Fruit fly (Drosophila melanogaster) whole organism, embryonic: ENCODE data around the gene CG5938.

Experiments used
- BEAF-32 ChIP-seq: fragments of 200-800 bp; sonication (Bioruptor generic); optimal IDR thresholded peaks from 3 replicates; lab custom pipeline; 2017; ENCODE audit warnings: missing biosample characterization, missing genetic modification characterization, mild to moderate bottlenecking, moderate library complexity, missing genetic modification reagents
- Bdp1 ChIP-seq: fragments of 200-800 bp; sonication (Bioruptor generic); optimal IDR thresholded peaks from 3 replicates; lab custom pipeline; 2016; ENCODE audit warnings: missing biosample characterization, missing genetic modification characterization
- BtbVII ChIP-seq: fragments of 200-800 bp; sonication (Bioruptor generic); optimal IDR thresholded peaks from 3 replicates; lab custom pipeline; 2017; ENCODE audit warnings: missing biosample characterization, mild to moderate bottlenecking, missing genetic modification characterization
- CG10543 ChIP-seq: fragments of 200-800 bp; sonication (Bioruptor generic); optimal IDR thresholded peaks from 3 replicates; lab custom pipeline; 2017; ENCODE audit warnings: missing biosample characterization, mild to moderate bottlenecking, missing genetic modification characterization, moderate library complexity
- CG10979 ChIP-seq: fragments of 200-800 bp; sonication (Bioruptor generic); optimal IDR thresholded peaks from 2 replicates; lab custom pipeline; 2018; ENCODE audit warnings: missing biosample characterization, mild to moderate bottlenecking, missing genetic modification characterization, moderate library complexity
- CG11560 ChIP-seq: fragments of 200-800 bp; sonication (Bioruptor generic); IDR thresholded peaks from 3 replicates; pipeline ENCODE4 v1.3.6; 2022; ENCODE audit warnings: missing biosample characterization, missing genetic modification characterization
- CG13775 ChIP-seq: fragments of 200-800 bp; sonication (Bioruptor generic); optimal IDR thresholded peaks from 3 replicates; lab custom pipeline; 2017; ENCODE audit warnings: missing biosample characterization, mild to moderate bottlenecking, missing genetic modification characterization
- CG18764 ChIP-seq: fragments of 200-800 bp; sonication (Bioruptor generic); optimal IDR thresholded peaks from 3 replicates; lab custom pipeline; 2016; ENCODE audit warnings: missing biosample characterization, missing genetic modification characterization
- CG2120 ChIP-seq: fragments of 200-800 bp; sonication (Bioruptor generic); optimal IDR thresholded peaks from 3 replicates; lab custom pipeline; 2016; ENCODE audit warnings: missing biosample characterization, missing genetic modification characterization
- CG2889 ChIP-seq: fragments of 200-800 bp; sonication (Bioruptor generic); IDR thresholded peaks from 3 replicates; pipeline ENCODE4 v1.3.6; 2022; ENCODE audit warnings: missing biosample characterization, missing genetic modification characterization
- CG3065 ChIP-seq: fragments of 200-800 bp; sonication (Bioruptor generic); optimal IDR thresholded peaks from 2 replicates; lab custom pipeline; 2016; ENCODE audit warnings: missing biosample characterization, missing genetic modification characterization
- CG31224 ChIP-seq: fragments of 200-800 bp; sonication (Bioruptor generic); IDR thresholded peaks from 2 replicates; pipeline ENCODE4 v1.3.6; 2022; ENCODE audit warnings: missing biosample characterization, missing genetic modification characterization
- CG4820 ChIP-seq: fragments of 200-800 bp; sonication (Bioruptor generic); optimal IDR thresholded peaks from 3 replicates; lab custom pipeline; 2016; ENCODE audit warnings: missing biosample characterization, missing genetic modification characterization
- CG6272 ChIP-seq: fragments of 200-800 bp; sonication (Bioruptor generic); IDR thresholded peaks from 2 replicates; pipeline ENCODE4 v1.3.6; 2022; ENCODE audit warnings: missing biosample characterization, missing genetic modification characterization
- CG6854 ChIP-seq: fragments of 200-800 bp; sonication (Bioruptor generic); optimal IDR thresholded peaks from 3 replicates; lab custom pipeline; 2017; ENCODE audit warnings: missing biosample characterization, mild to moderate bottlenecking, missing genetic modification characterization
- CG7745 ChIP-seq: fragments of 200-800 bp; sonication (Bioruptor generic); optimal IDR thresholded peaks from 2 replicates; lab custom pipeline; 2018; ENCODE audit warnings: missing biosample characterization, mild to moderate bottlenecking, missing genetic modification characterization, moderate library complexity
- CG8478 ChIP-seq: fragments of >200 bp; optimal IDR thresholded peaks from 2 replicates; lab custom pipeline; 2018
- CG8944 ChIP-seq: fragments of 200-800 bp; sonication (Bioruptor generic); optimal IDR thresholded peaks from 3 replicates; lab custom pipeline; 2016; ENCODE audit warnings: missing biosample characterization, missing genetic modification characterization
- CG9817 ChIP-seq: fragments of 200-800 bp; sonication (Bioruptor generic); optimal IDR thresholded peaks from 2 replicates; lab custom pipeline; 2018; ENCODE audit warnings: missing biosample characterization, mild to moderate bottlenecking, missing genetic modification characterization, moderate library complexity
- Chrac-16 ChIP-seq: fragments of 200-800 bp; sonication (Bioruptor generic); optimal IDR thresholded peaks from 3 replicates; lab custom pipeline; 2016; ENCODE audit warnings: missing biosample characterization, missing genetic modification characterization
- D19B ChIP-seq: fragments of 200-800 bp; sonication (Bioruptor generic); optimal IDR thresholded peaks from 2 replicates; lab custom pipeline; 2017; ENCODE audit warnings: missing biosample characterization, mild to moderate bottlenecking, missing genetic modification characterization
- Dip2 ChIP-seq: fragments of 200-800 bp; sonication (Bioruptor generic); IDR thresholded peaks from 2 replicates; pipeline ENCODE4 v1.3.6; 2022; ENCODE audit warnings: missing biosample characterization, missing genetic modification characterization
- HHEX ChIP-seq: fragments of 200-800 bp; sonication (Bioruptor generic); optimal IDR thresholded peaks from 3 replicates; lab custom pipeline; 2017; ENCODE audit warnings: missing biosample characterization, mild to moderate bottlenecking, missing genetic modification characterization, missing genetic modification reagents
- HLH3B ChIP-seq: fragments of 200-800 bp; sonication (Bioruptor generic); IDR thresholded peaks from 2 replicates; pipeline ENCODE4 v1.3.6; 2022; ENCODE audit warnings: missing biosample characterization, missing genetic modification characterization
- HLHmδ ChIP-seq: fragments of 200-800 bp; sonication (Bioruptor generic); optimal IDR thresholded peaks from 2 replicates; lab custom pipeline; 2018; ENCODE audit warnings: missing biosample characterization, mild to moderate bottlenecking, missing genetic modification characterization, moderate library complexity
- Hey ChIP-seq: fragments of 200-800 bp; sonication (Bioruptor generic); optimal IDR thresholded peaks from 3 replicates; lab custom pipeline; 2018; ENCODE audit warnings: missing biosample characterization, mild to moderate bottlenecking, missing genetic modification characterization
- Hr39 ChIP-seq: fragments of >200 bp; optimal IDR thresholded peaks from 2 replicates; lab custom pipeline; 2017
- NC2β ChIP-seq: fragments of 200-800 bp; sonication (Bioruptor generic); optimal IDR thresholded peaks from 2 replicates; lab custom pipeline; 2016; ENCODE audit warnings: missing biosample characterization, missing genetic modification characterization
- Oaz ChIP-seq: fragments of 200-800 bp; sonication (Bioruptor generic); IDR thresholded peaks from 2 replicates; pipeline ENCODE4 v1.3.6; 2022; ENCODE audit warnings: missing biosample characterization, missing genetic modification characterization
- Ptx1 ChIP-seq: fragments of 200-800 bp; sonication (Bioruptor generic); IDR thresholded peaks from 2 replicates; pipeline ENCODE4 v1.3.6; 2022; ENCODE audit warnings: missing biosample characterization, missing genetic modification characterization
- Sry-β ChIP-seq: fragments of 200-800 bp; sonication (Bioruptor generic); optimal IDR thresholded peaks from 2 replicates; lab custom pipeline; 2018; ENCODE audit warnings: missing biosample characterization, mild to moderate bottlenecking, missing genetic modification characterization, moderate library complexity
- bbx ChIP-seq: fragments of 200-800 bp; sonication (Bioruptor generic); IDR thresholded peaks from 2 replicates; pipeline ENCODE4 v1.3.6; 2022; ENCODE audit warnings: missing biosample characterization, missing genetic modification characterization; ENCODE audit not compliant: partially characterized antibody
- bcd ChIP-seq: fragments of 200-800 bp; sonication (Bioruptor generic); optimal IDR thresholded peaks from 2 replicates; lab custom pipeline; 2017; ENCODE audit warnings: missing biosample characterization, mild to moderate bottlenecking, missing genetic modification characterization
- bowl ChIP-seq: fragments of 200-800 bp; sonication (Bioruptor generic); IDR thresholded peaks from 2 replicates; pipeline ENCODE4 v1.3.6; 2022; ENCODE audit warnings: missing biosample characterization, missing genetic modification characterization
- br ChIP-seq: fragments of >200 bp; optimal IDR thresholded peaks from 2 replicates; lab custom pipeline; 2017
- croc ChIP-seq: fragments of 200-800 bp; sonication (Bioruptor generic); conservative IDR thresholded peaks from 3 replicates; pipeline ENCODE4 v1.3.6; 2022; ENCODE audit warnings: missing biosample characterization, missing genetic modification characterization
- emc ChIP-seq: fragments of 200-800 bp; sonication (Bioruptor generic); optimal IDR thresholded peaks from 2 replicates; lab custom pipeline; 2016; ENCODE audit warnings: missing biosample characterization, missing genetic modification characterization
- en ChIP-seq: fragments of 200-800 bp; sonication (Bioruptor generic); optimal IDR thresholded peaks from 2 replicates; lab custom pipeline; 2016; ENCODE audit warnings: missing biosample characterization, missing genetic modification characterization
- fd3F ChIP-seq: fragments of 200-800 bp; sonication (Bioruptor generic); optimal IDR thresholded peaks from 2 replicates; lab custom pipeline; 2018; ENCODE audit warnings: missing biosample characterization, mild to moderate bottlenecking, missing genetic modification characterization, moderate library complexity
- fu2 ChIP-seq: fragments of 200-800 bp; sonication (Bioruptor generic); optimal IDR thresholded peaks from 2 replicates; lab custom pipeline; 2016; ENCODE audit warnings: missing biosample characterization, missing genetic modification characterization
- gcm ChIP-seq: fragments of 200-800 bp; sonication (Bioruptor generic); optimal IDR thresholded peaks from 2 replicates; lab custom pipeline; 2019; ENCODE audit warnings: missing biosample characterization, mild to moderate bottlenecking, missing genetic modification characterization, moderate library complexity
- ken ChIP-seq: fragments of 200-800 bp; sonication (Bioruptor generic); IDR thresholded peaks from 3 replicates; pipeline ENCODE4 v1.3.6; 2022; ENCODE audit warnings: missing biosample characterization, missing genetic modification characterization
- lmd ChIP-seq: fragments of 200-800 bp; sonication (Bioruptor generic); IDR thresholded peaks from 2 replicates; pipeline ENCODE4 v1.3.6; 2022; ENCODE audit warnings: missing biosample characterization, missing genetic modification characterization
- odd ChIP-seq: fragments of 200-800 bp; sonication (Bioruptor generic); optimal IDR thresholded peaks from 2 replicates; lab custom pipeline; 2017; ENCODE audit warnings: missing biosample characterization, mild to moderate bottlenecking, missing genetic modification characterization
- pho ChIP-seq: fragments of 200-800 bp; sonication (Bioruptor generic); optimal IDR thresholded peaks from 2 replicates; lab custom pipeline; 2016; ENCODE audit warnings: missing biosample characterization, missing genetic modification characterization
- pnt ChIP-seq: fragments of 200-800 bp; sonication (Bioruptor generic); optimal IDR thresholded peaks from 3 replicates; lab custom pipeline; 2016; ENCODE audit warnings: missing biosample characterization, missing genetic modification characterization
- scrt ChIP-seq: fragments of 200-800 bp; sonication (Bioruptor generic); optimal IDR thresholded peaks from 2 replicates; lab custom pipeline; 2018; ENCODE audit warnings: missing biosample characterization, mild to moderate bottlenecking, missing genetic modification characterization, moderate library complexity
- sima ChIP-seq: fragments of 200-800 bp; sonication (Bioruptor generic); optimal IDR thresholded peaks from 2 replicates; lab custom pipeline; 2016; ENCODE audit warnings: missing biosample characterization, missing genetic modification characterization
- slp2 ChIP-seq: fragments of 200-800 bp; sonication (Bioruptor generic); optimal IDR thresholded peaks from 2 replicates; lab custom pipeline; 2016; ENCODE audit warnings: missing biosample characterization, missing genetic modification characterization
- sr ChIP-seq: fragments of 200-800 bp; sonication (Bioruptor generic); IDR thresholded peaks from 3 replicates; pipeline ENCODE4 v1.3.6; 2022; ENCODE audit warnings: missing biosample characterization, missing genetic modification characterization
- stc ChIP-seq: fragments of 200-800 bp; sonication (Bioruptor generic); IDR thresholded peaks from 2 replicates; pipeline ENCODE4 v1.3.6; 2022; ENCODE audit warnings: missing biosample characterization, missing genetic modification characterization
- toy ChIP-seq: fragments of 200-800 bp; sonication (Bioruptor generic); IDR thresholded peaks from 2 replicates; pipeline ENCODE4 v1.3.6; 2022; ENCODE audit warnings: missing biosample characterization, missing genetic modification characterization

CG5938 gene

DNA sequence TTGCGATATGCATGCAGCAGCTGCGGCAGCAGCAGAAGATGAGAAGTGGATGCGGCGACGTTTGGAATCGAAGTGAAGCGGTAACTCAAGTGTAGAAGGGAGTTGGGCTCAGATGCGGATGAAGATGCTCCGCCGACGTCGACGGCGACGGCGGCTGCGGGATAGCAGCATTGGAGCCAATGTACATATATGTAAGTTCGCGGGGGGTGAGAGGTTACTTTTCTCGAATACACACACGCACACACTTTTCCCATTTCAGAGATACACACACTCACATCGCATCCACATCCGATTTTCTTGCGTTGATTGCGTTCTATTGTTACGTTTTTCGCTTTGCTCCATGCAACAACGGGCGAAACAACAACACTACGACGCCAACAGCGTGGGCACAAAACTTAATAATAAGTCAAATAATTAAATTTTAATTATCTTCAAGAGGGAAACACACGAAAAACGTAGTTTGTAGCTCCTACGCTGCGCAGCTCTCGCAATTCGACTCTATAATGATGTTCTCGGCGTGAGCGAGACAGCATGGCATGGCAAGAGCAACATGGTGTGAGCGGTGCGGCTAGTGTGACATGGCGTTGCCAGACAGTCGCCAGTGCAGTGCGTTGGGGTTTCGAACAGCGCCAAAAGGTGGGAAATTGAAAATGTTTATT lies 29.7 kb upstream of the CG5938 start, which contains the start of gene CG18766 (continued):
- TF ChIP-seq Dip2 (no peak), CG9817 (tag; lab: Kevin White, UChicago) (no peak), fd3F (no peak), pho (GFP tag; lab: Kevin White, UChicago) (peak; percentile 45), CG2889 (GFP tag; lab: Robert Waterston, UW) (no peak), CG2120 (peak; percentile 37), CG6854 (GFP tag; lab: Kevin White, UChicago) (peak; percentile 11), CG6272 (GFP tag; lab: Robert Waterston, UW) (no peak), br (no peak), Hr39 (lab: Kevin White, UChicago) (no peak), pnt (GFP tag; lab: Kevin White, UChicago) (peak; percentile 3), CG3065 (GFP tag; lab: Kevin White, UChicago) (no peak), CG8944 (GFP tag; lab: Kevin White, UChicago) (peak; percentile 2), emc (GFP tag; lab: Kevin White, UChicago) (no peak), Sry-β (no peak), CG8478 (lab: Kevin White, UChicago) (peak; percentile 99), HLHmδ (GFP tag; lab: Kevin White, UChicago) (peak; percentile 65), ken (GFP tag; lab: Robert Waterston, UW) (0 out of 3 replicates have a peak, but pooled peaks have one; percentile 19), croc (GFP tag; lab: Robert Waterston, UW) (no peak), Oaz (no peak), gcm (no peak), BtbVII (GFP tag; lab: Kevin White, UChicago) (no peak), Chrac-16 (GFP tag; lab: Kevin White, UChicago) (peak; percentile 15), toy (GFP tag; lab: Robert Waterston, UW) (no peak), CG7745 (tag; lab: Kevin White, UChicago) (peak; percentile 32), D19B (GFP tag; lab: Kevin White, UChicago) (no peak), fu2 (GFP tag; lab: Kevin White, UChicago) (peak; percentile 15), bowl (GFP tag; lab: Robert Waterston, UW) (no peak), scrt (GFP tag; lab: Kevin White, UChicago) (peak; percentile 99), CG10543 (GFP tag; lab: Kevin White, UChicago) (peak; percentile 55), CG11560 (tag; lab: Robert Waterston, UW) (no peak), stc (GFP tag; lab: Robert Waterston, UW) (no peak), bcd (GFP tag; lab: Kevin White, UChicago) (no peak), BEAF-32 (peak; percentile 41), sr (GFP tag; lab: Robert Waterston, UW) (0 out of 3 replicates have a peak, but pooled peaks have one; percentile 44), HLH3B (GFP tag; lab: Robert Waterston, UW) (no peak), CG13775 (GFP tag; lab: Kevin White, UChicago) (no peak), lmd (peak; percentile 34; the same call in 1 of the 2 replicates), CG4820 (GFP tag; lab: Kevin White, UChicago) (peak; percentile 4), sima (no peak), Hey (tag; lab: Kevin White, UChicago) (no peak), HHEX (no peak), Ptx1 (GFP tag; lab: Robert Waterston, UW) (peak; percentile 28; the same call in 1 of the 2 replicates), CG10979 (peak; percentile 5), odd (GFP tag; lab: Kevin White, UChicago) (no peak), CG18764 (GFP tag; lab: Kevin White, UChicago) (no peak), NC2β (no peak), CG31224 (GFP tag; lab: Robert Waterston, UW) (no peak), Bdp1 (peak; percentile 9), bbx (GFP tag; lab: Robert Waterston, UW) (no peak), en (GFP tag; lab: Kevin White, UChicago) (no peak), slp2 (GFP tag; lab: Kevin White, UChicago) (no peak)
